Fruit fly (Drosophila melanogaster) whole organism, embryonic: ENCODE results near the gene CG14442.

Source experiments
- ATbp ChIP-seq: fragments of 200-800 bp; sonication (Bioruptor generic); optimal IDR thresholded peaks from 2 replicates; lab custom pipeline; 2017; ENCODE audit warnings: missing biosample characterization, mild to moderate bottlenecking, missing genetic modification characterization, missing genetic modification reagents
- CG10267 ChIP-seq: fragments of 200-800 bp; sonication (Bioruptor generic); optimal IDR thresholded peaks from 2 replicates; lab custom pipeline; 2018; ENCODE audit warnings: missing biosample characterization, mild to moderate bottlenecking, missing genetic modification characterization, moderate library complexity
- CG10321 ChIP-seq: fragments of 200-800 bp; sonication (Bioruptor generic); IDR thresholded peaks from 2 replicates; pipeline ENCODE4 v1.3.6; 2022; ENCODE audit warnings: missing biosample characterization, missing genetic modification characterization
- CG10543 ChIP-seq: fragments of 200-800 bp; sonication (Bioruptor generic); optimal IDR thresholded peaks from 3 replicates; lab custom pipeline; 2017; ENCODE audit warnings: missing biosample characterization, mild to moderate bottlenecking, missing genetic modification characterization, moderate library complexity
- CG11504 ChIP-seq: fragments of 200-800 bp; sonication (Bioruptor generic); optimal IDR thresholded peaks from 3 replicates; lab custom pipeline; 2019; ENCODE audit warnings: missing biosample characterization, mild to moderate bottlenecking, missing genetic modification characterization, moderate library complexity
- CG11560 ChIP-seq: fragments of 200-800 bp; sonication (Bioruptor generic); IDR thresholded peaks from 3 replicates; pipeline ENCODE4 v1.3.6; 2022; ENCODE audit warnings: missing biosample characterization, missing genetic modification characterization
- CG12104 ChIP-seq: fragments of 200-800 bp; sonication (Bioruptor generic); optimal IDR thresholded peaks from 3 replicates; lab custom pipeline; 2016; ENCODE audit warnings: missing biosample characterization, missing genetic modification characterization
- CG12744 ChIP-seq: fragments of 200-800 bp; sonication (Bioruptor generic); optimal IDR thresholded peaks from 2 replicates; lab custom pipeline; 2016; ENCODE audit warnings: missing biosample characterization, missing genetic modification characterization
- CG12942 ChIP-seq: fragments of 200-800 bp; sonication (Bioruptor generic); optimal IDR thresholded peaks from 3 replicates; lab custom pipeline; 2016; ENCODE audit warnings: missing biosample characterization, missing genetic modification characterization
- CG14860 ChIP-seq: fragments of 200-800 bp; sonication (Bioruptor generic); IDR thresholded peaks from 3 replicates; pipeline ENCODE4 v1.3.6; 2022; ENCODE audit warnings: missing biosample characterization, missing genetic modification characterization; ENCODE audit not compliant: partially characterized antibody
- CG17612 ChIP-seq: fragments of 200-800 bp; sonication (Bioruptor generic); IDR thresholded peaks from 2 replicates; pipeline ENCODE4 v1.3.6; 2022; ENCODE audit warnings: missing biosample characterization, missing genetic modification characterization
- CG17829 ChIP-seq: fragments of 200-800 bp; optimal IDR thresholded peaks from 2 replicates; lab custom pipeline; 2019; ENCODE audit warnings: missing biosample characterization, mild to moderate bottlenecking, missing genetic modification characterization, moderate library complexity
- CG18476 ChIP-seq: fragments of 200-800 bp; sonication (Bioruptor generic); optimal IDR thresholded peaks from 2 replicates; lab custom pipeline; 2016; ENCODE audit warnings: missing biosample characterization, mild to moderate bottlenecking, missing genetic modification characterization
- CG30020 ChIP-seq: fragments of 200-800 bp; optimal IDR thresholded peaks from 2 replicates; lab custom pipeline; 2019; ENCODE audit warnings: missing biosample characterization, mild to moderate bottlenecking, missing genetic modification characterization, moderate library complexity
- CG32767 ChIP-seq: fragments of 200-800 bp; sonication (Bioruptor generic); IDR thresholded peaks from 2 replicates; pipeline ENCODE4 v1.3.6; 2022; ENCODE audit warnings: missing biosample characterization, missing genetic modification characterization
- CG4424 ChIP-seq: fragments of 200-800 bp; sonication (Bioruptor generic); optimal IDR thresholded peaks from 3 replicates; lab custom pipeline; 2016; ENCODE audit warnings: missing biosample characterization, missing genetic modification characterization
- CG6272 ChIP-seq: fragments of 200-800 bp; sonication (Bioruptor generic); IDR thresholded peaks from 2 replicates; pipeline ENCODE4 v1.3.6; 2022; ENCODE audit warnings: missing biosample characterization, missing genetic modification characterization
- CG8089 ChIP-seq: fragments of 200-800 bp; sonication (Bioruptor generic); optimal IDR thresholded peaks from 3 replicates; lab custom pipeline; 2016; ENCODE audit warnings: missing biosample characterization, missing genetic modification characterization
- CG8765 ChIP-seq: fragments of 200-800 bp; sonication (Bioruptor generic); IDR thresholded peaks from 2 replicates; pipeline ENCODE4 v1.3.6; 2022; ENCODE audit warnings: missing biosample characterization, missing genetic modification characterization
- CHES-1-like ChIP-seq: fragments of 200-800 bp; sonication (Bioruptor generic); optimal IDR thresholded peaks from 2 replicates; lab custom pipeline; 2016; ENCODE audit warnings: missing biosample characterization, missing genetic modification characterization
- CoRest ChIP-seq: fragments of 200-800 bp; sonication (Bioruptor generic); optimal IDR thresholded peaks from 3 replicates; lab custom pipeline; 2018; ENCODE audit warnings: missing biosample characterization, mild to moderate bottlenecking, missing genetic modification characterization, moderate library complexity
- HHEX ChIP-seq: fragments of 200-800 bp; sonication (Bioruptor generic); optimal IDR thresholded peaks from 3 replicates; lab custom pipeline; 2017; ENCODE audit warnings: missing biosample characterization, mild to moderate bottlenecking, missing genetic modification characterization, missing genetic modification reagents
- Max ChIP-seq: fragments of 200-800 bp; sonication (Bioruptor generic); optimal IDR thresholded peaks from 2 replicates; lab custom pipeline; 2016; ENCODE audit warnings: missing biosample characterization, mild to moderate bottlenecking, missing genetic modification characterization
- Mes4 ChIP-seq: fragments of 200-800 bp; sonication (Bioruptor generic); optimal IDR thresholded peaks from 2 replicates; lab custom pipeline; 2016; ENCODE audit warnings: missing biosample characterization, missing genetic modification characterization
- Poxn ChIP-seq: fragments of 200-800 bp; sonication (Bioruptor generic); IDR thresholded peaks from 2 replicates; pipeline ENCODE4 v1.3.6; 2022; ENCODE audit warnings: missing biosample characterization, missing genetic modification characterization
- Ptx1 ChIP-seq: fragments of 200-800 bp; sonication (Bioruptor generic); IDR thresholded peaks from 2 replicates; pipeline ENCODE4 v1.3.6; 2022; ENCODE audit warnings: missing biosample characterization, missing genetic modification characterization
- Rfx ChIP-seq: fragments of 200-800 bp; sonication (Bioruptor generic); IDR thresholded peaks from 2 replicates; pipeline ENCODE4 v1.3.6; 2022; ENCODE audit warnings: missing biosample characterization, missing genetic modification characterization
- Sry-δ ChIP-seq: fragments of 200-800 bp; sonication (Bioruptor generic); optimal IDR thresholded peaks from 2 replicates; lab custom pipeline; 2016; ENCODE audit warnings: missing biosample characterization, missing genetic modification characterization
- aop ChIP-seq: fragments of 200-800 bp; sonication (Bioruptor generic); IDR thresholded peaks from 2 replicates; pipeline ENCODE4 v1.3.6; 2022; ENCODE audit warnings: missing biosample characterization, missing genetic modification characterization
- bbx ChIP-seq: fragments of 200-800 bp; sonication (Bioruptor generic); IDR thresholded peaks from 2 replicates; pipeline ENCODE4 v1.3.6; 2022; ENCODE audit warnings: missing biosample characterization, missing genetic modification characterization; ENCODE audit not compliant: partially characterized antibody
- cato ChIP-seq: fragments of 200-800 bp; sonication (Bioruptor generic); optimal IDR thresholded peaks from 2 replicates; lab custom pipeline; 2016; ENCODE audit warnings: missing biosample characterization, missing genetic modification characterization, borderline replicate concordance
- cwo ChIP-seq: fragments of 200-800 bp; sonication (Bioruptor generic); optimal IDR thresholded peaks from 3 replicates; lab custom pipeline; 2017; ENCODE audit warnings: missing biosample characterization, missing genetic modification characterization, mild to moderate bottlenecking, moderate library complexity, missing genetic modification reagents
- da ChIP-seq: fragments of 200-800 bp; sonication (Bioruptor generic); optimal IDR thresholded peaks from 2 replicates; lab custom pipeline; 2016; ENCODE audit warnings: missing biosample characterization, missing genetic modification characterization
- dimm ChIP-seq: fragments of 200-800 bp; sonication (Bioruptor generic); IDR thresholded peaks from 2 replicates; pipeline ENCODE4 v1.3.6; 2022; ENCODE audit warnings: missing biosample characterization, missing genetic modification characterization
- exex ChIP-seq: fragments of 200-800 bp; sonication (Bioruptor generic); optimal IDR thresholded peaks from 4 replicates; lab custom pipeline; 2018; ENCODE audit warnings: missing biosample characterization, mild to moderate bottlenecking, missing genetic modification characterization, moderate library complexity
- fru ChIP-seq: fragments of >200 bp; optimal IDR thresholded peaks from 2 replicates; lab custom pipeline; 2017
- ftz-f1 ChIP-seq: fragments of 200-800 bp; sonication (Bioruptor generic); optimal IDR thresholded peaks from 2 replicates; lab custom pipeline; 2016; ENCODE audit warnings: missing biosample characterization, missing genetic modification characterization
- ham ChIP-seq: fragments of 200-800 bp; sonication (Bioruptor generic); IDR thresholded peaks from 2 replicates; pipeline ENCODE4 v1.3.6; 2022; ENCODE audit warnings: missing biosample characterization, missing genetic modification characterization
- jumu ChIP-seq: fragments of 200-800 bp; sonication (Bioruptor generic); optimal IDR thresholded peaks from 3 replicates; lab custom pipeline; 2016; ENCODE audit warnings: missing biosample characterization, missing genetic modification characterization
- mirr ChIP-seq: fragments of 200-800 bp; sonication (Bioruptor generic); optimal IDR thresholded peaks from 3 replicates; lab custom pipeline; 2018; ENCODE audit warnings: missing biosample characterization, mild to moderate bottlenecking, missing genetic modification characterization
- nau ChIP-seq: fragments of 200-800 bp; sonication (Bioruptor generic); optimal IDR thresholded peaks from 3 replicates; lab custom pipeline; 2017; ENCODE audit warnings: missing biosample characterization, mild to moderate bottlenecking, missing genetic modification characterization, missing genetic modification reagents
- nerfin-2 ChIP-seq: fragments of 200-800 bp; sonication (Bioruptor generic); IDR thresholded peaks from 2 replicates; pipeline ENCODE4 v1.3.6; 2022; ENCODE audit warnings: missing biosample characterization, missing genetic modification characterization; ENCODE audit not compliant: partially characterized antibody
- odd ChIP-seq: fragments of 200-800 bp; sonication (Bioruptor generic); optimal IDR thresholded peaks from 2 replicates; lab custom pipeline; 2017; ENCODE audit warnings: missing biosample characterization, mild to moderate bottlenecking, missing genetic modification characterization
- org-1 ChIP-seq: fragments of 200-800 bp; sonication (Bioruptor generic); optimal IDR thresholded peaks from 2 replicates; lab custom pipeline; 2017; ENCODE audit warnings: missing biosample characterization, missing genetic modification characterization
- p53 ChIP-seq: fragments of 200-800 bp; sonication (Bioruptor generic); optimal IDR thresholded peaks from 2 replicates; lab custom pipeline; 2016; ENCODE audit warnings: missing biosample characterization, missing genetic modification characterization
- pita ChIP-seq: fragments of 200-800 bp; sonication (Bioruptor generic); optimal IDR thresholded peaks from 2 replicates; lab custom pipeline; 2017; ENCODE audit warnings: missing biosample characterization, mild to moderate bottlenecking, missing genetic modification characterization
- sd ChIP-seq: fragments of 200-800 bp; sonication (Bioruptor generic); optimal IDR thresholded peaks from 3 replicates; lab custom pipeline; 2018; ENCODE audit warnings: missing biosample characterization, mild to moderate bottlenecking, missing genetic modification characterization, moderate library complexity
- sim ChIP-seq: fragments of 200-800 bp; sonication (Bioruptor generic); IDR thresholded peaks from 2 replicates; pipeline ENCODE4 v1.3.6; 2022; ENCODE audit warnings: missing biosample characterization, missing genetic modification characterization
- ssp ChIP-seq: fragments of 200-800 bp; sonication (Bioruptor generic); IDR thresholded peaks from 2 replicates; pipeline ENCODE4 v1.3.6; 2022; ENCODE audit warnings: missing biosample characterization, missing genetic modification characterization
- usp ChIP-seq: fragments of >200 bp; optimal IDR thresholded peaks from 2 replicates; lab custom pipeline; 2017; ENCODE audit warnings: missing biosample characterization, missing genetic modification characterization
- vvl ChIP-seq: fragments of 200-800 bp; sonication (Bioruptor generic); IDR thresholded peaks from 2 replicates; pipeline ENCODE4 v1.3.6; 2022; ENCODE audit warnings: missing biosample characterization, missing genetic modification characterization
- wor ChIP-seq: fragments of 200-800 bp; sonication (Bioruptor generic); IDR thresholded peaks from 2 replicates; pipeline ENCODE4 v1.3.6; 2022; ENCODE audit warnings: missing biosample characterization, missing genetic modification characterization
- zen2 ChIP-seq: fragments of 200-800 bp; sonication (Bioruptor generic); IDR thresholded peaks from 3 replicates; pipeline ENCODE4 v1.3.6; 2022; ENCODE audit warnings: missing biosample characterization, missing genetic modification characterization; ENCODE audit not compliant: partially characterized antibody

The CG14442 gene

DNA sequence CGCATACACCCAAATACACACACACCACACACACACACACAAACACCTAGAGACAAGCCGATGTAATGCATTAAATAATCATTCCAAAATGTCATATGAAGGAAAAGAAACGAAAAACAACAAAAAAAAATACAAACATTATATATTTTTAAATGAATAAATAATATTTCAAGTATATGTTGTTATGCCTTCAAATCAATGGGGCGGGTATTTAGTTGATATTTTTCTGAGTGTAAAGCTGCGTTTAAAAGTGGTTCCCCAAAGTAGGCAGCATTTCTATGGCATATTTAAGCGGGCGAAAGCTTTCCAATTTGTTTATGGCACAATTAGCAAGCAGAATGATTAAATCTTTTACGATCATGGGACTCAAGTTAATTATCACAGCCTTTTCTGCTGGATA is 24.5 kb upstream of the CG14442 start (continued):
- peak; percentile 9 for TF ChIP-seq CG10267 (tag; lab: Kevin White, UChicago)
- TF ChIP-seq nau (GFP tag; lab: Kevin White, UChicago) = no peak
- TF ChIP-seq cato (GFP tag; lab: Kevin White, UChicago) = no peak
- TF ChIP-seq CG6272 (GFP tag; lab: Robert Waterston, UW) = no peak
- no peak for TF ChIP-seq CG10543 (GFP tag; lab: Kevin White, UChicago)
- no peak for TF ChIP-seq ftz-f1
- TF ChIP-seq HHEX = peak; percentile 32
- TF ChIP-seq nerfin-2 (GFP tag; lab: Robert Waterston, UW) = no peak
- no peak for TF ChIP-seq CG17829 (tag; lab: Kevin White, UChicago)
- TF ChIP-seq sd (tag; lab: Kevin White, UChicago) = no peak
- no peak for TF ChIP-seq CG18476 (GFP tag; lab: Kevin White, UChicago)
- TF ChIP-seq CG12744 (GFP tag; lab: Kevin White, UChicago) = no peak
- no peak for TF ChIP-seq mirr (GFP tag; lab: Kevin White, UChicago)
- TF ChIP-seq odd = no peak
- TF ChIP-seq CG4424 (GFP tag; lab: Kevin White, UChicago) = no peak
- TF ChIP-seq Ptx1 (GFP tag; lab: Robert Waterston, UW) = 0 out of 2 replicates have a peak, but pooled peaks have one; percentile 27
- no peak for TF ChIP-seq bbx
- TF ChIP-seq pita = no peak
- TF ChIP-seq CG30020 (tag; lab: Kevin White, UChicago) = no peak
- TF ChIP-seq ham (GFP tag; lab: Robert Waterston, UW) = no peak
- TF ChIP-seq sim = 0 out of 2 replicates have a peak, but pooled peaks have one; percentile 29
- TF ChIP-seq da (GFP tag; lab: Kevin White, UChicago) = no peak
- TF ChIP-seq aop (GFP tag; lab: Robert Waterston, UW) = no peak
- TF ChIP-seq usp (GFP tag; lab: Kevin White, UChicago) = no peak
- no peak for TF ChIP-seq CG12104
- no peak for TF ChIP-seq CG32767 (GFP tag; lab: Robert Waterston, UW)
- no peak for TF ChIP-seq org-1
- no peak for TF ChIP-seq fru (lab: Kevin White, UChicago)
- TF ChIP-seq Max (GFP tag; lab: Kevin White, UChicago) = no peak
- TF ChIP-seq CG12942 = no peak
- peak; percentile 3 for TF ChIP-seq ATbp (GFP tag; lab: Kevin White, UChicago)
- no peak for TF ChIP-seq zen2 (GFP tag; lab: Robert Waterston, UW)
- peak; percentile 44; the same call in 1 of the 2 replicates for TF ChIP-seq vvl
- TF ChIP-seq CG8089 = no peak
- no peak for TF ChIP-seq Poxn (GFP tag; lab: Robert Waterston, UW)
- TF ChIP-seq CG11560 (tag; lab: Robert Waterston, UW) = no peak
- no peak for TF ChIP-seq CG10321 (GFP tag; lab: Robert Waterston, UW)
- TF ChIP-seq wor (GFP tag; lab: Robert Waterston, UW) = no peak
- no peak for TF ChIP-seq dimm (GFP tag; lab: Robert Waterston, UW)
- no peak for TF ChIP-seq jumu
- TF ChIP-seq CoRest (tag; lab: Kevin White, UChicago) = no peak
- TF ChIP-seq Mes4 (GFP tag; lab: Kevin White, UChicago) = no peak
- TF ChIP-seq cwo (GFP tag; lab: Kevin White, UChicago) = no peak
- no peak for TF ChIP-seq Sry-δ
- TF ChIP-seq CHES-1-like (GFP tag; lab: Kevin White, UChicago) = no peak
- TF ChIP-seq CG14860 = no peak
- no peak for TF ChIP-seq CG8765
- TF ChIP-seq ssp (GFP tag; lab: Robert Waterston, UW) = no peak
- TF ChIP-seq Rfx = no peak
- no peak for TF ChIP-seq CG17612 (GFP tag; lab: Robert Waterston, UW)
- no peak for TF ChIP-seq CG11504
- TF ChIP-seq exex (tag; lab: Kevin White, UChicago) = peak; percentile 38
- no peak for TF ChIP-seq p53
